Fruit fly (Drosophila melanogaster) whole organism, pupa: ENCODE data around the gene CG6271.
A peak's percentile ranks its signal among the peaks of the same experiment; 100 is the strongest.

Experiments used
- CG10348 ChIP-seq: fragments of 200-800 bp; sonication (Bioruptor generic); IDR thresholded peaks from 2 replicates; pipeline ENCODE4 v1.3.6; 2022; ENCODE audit warnings: missing biosample characterization, missing genetic modification characterization
- CG12605 ChIP-seq: fragments of 200-800 bp; sonication (Bioruptor generic); IDR thresholded peaks from 2 replicates; pipeline ENCODE4 v1.3.6; 2022; ENCODE audit warnings: missing biosample characterization, missing genetic modification characterization
- CG13204 ChIP-seq: fragments of 200-800 bp; sonication (Bioruptor generic); optimal IDR thresholded peaks from 2 replicates; lab custom pipeline; 2018; ENCODE audit warnings: missing biosample characterization, mild to moderate bottlenecking, missing genetic modification characterization, moderate library complexity
- CG14655 ChIP-seq: fragments of 200-800 bp; sonication (Bioruptor generic); optimal IDR thresholded peaks from 3 replicates; lab custom pipeline; 2017; ENCODE audit warnings: mild to moderate bottlenecking, missing biosample characterization, missing genetic modification reagents, missing genetic modification characterization
- CG15710 ChIP-seq: fragments of 200-800 bp; sonication (Bioruptor generic); optimal IDR thresholded peaks from 2 replicates; lab custom pipeline; 2018; ENCODE audit warnings: missing biosample characterization, mild to moderate bottlenecking, missing genetic modification characterization, moderate library complexity
- CG17806 ChIP-seq: fragments of 200-800 bp; sonication (Bioruptor generic); optimal IDR thresholded peaks from 2 replicates; lab custom pipeline; 2018; ENCODE audit warnings: missing biosample characterization, mild to moderate bottlenecking, missing genetic modification characterization, moderate library complexity
- CG32121 ChIP-seq: fragments of 200-800 bp; sonication (Bioruptor generic); IDR thresholded peaks from 2 replicates; pipeline ENCODE4 v1.3.6; 2022; ENCODE audit warnings: missing biosample characterization, missing genetic modification characterization
- CG34367 ChIP-seq: fragments of 200-800 bp; sonication (Bioruptor generic); optimal IDR thresholded peaks from 2 replicates; lab custom pipeline; 2018; ENCODE audit warnings: missing biosample characterization, mild to moderate bottlenecking, missing genetic modification characterization
- CG4496 ChIP-seq: fragments of 200-800 bp; sonication (Bioruptor generic); IDR thresholded peaks from 3 replicates; pipeline ENCODE4 v1.3.6; 2022; ENCODE audit warnings: missing biosample characterization, missing genetic modification characterization
- CG8159 ChIP-seq: fragments of 200-800 bp; sonication (Bioruptor generic); optimal IDR thresholded peaks from 3 replicates; lab custom pipeline; 2018; ENCODE audit warnings: missing biosample characterization, mild to moderate bottlenecking, missing genetic modification characterization, moderate library complexity
- CG8301 ChIP-seq: fragments of 200-800 bp; sonication (Bioruptor generic); optimal IDR thresholded peaks from 2 replicates; lab custom pipeline; 2018; ENCODE audit warnings: missing biosample characterization, mild to moderate bottlenecking, missing genetic modification characterization
- CG9948 ChIP-seq: fragments of 200-800 bp; sonication (Bioruptor generic); optimal IDR thresholded peaks from 2 replicates; lab custom pipeline; 2018; ENCODE audit warnings: missing biosample characterization, mild to moderate bottlenecking, missing genetic modification characterization, moderate library complexity
- D1 ChIP-seq: fragments of 200-800 bp; sonication (Bioruptor generic); optimal IDR thresholded peaks from 2 replicates; lab custom pipeline; 2018; ENCODE audit warnings: missing biosample characterization, mild to moderate bottlenecking, missing genetic modification characterization, moderate library complexity
- EcR ChIP-seq: fragments of 200-800 bp; sonication (Bioruptor generic); optimal IDR thresholded peaks from 3 replicates; lab custom pipeline; 2019; ENCODE audit warnings: missing biosample characterization, missing genetic modification characterization, mild to moderate bottlenecking, moderate library complexity, missing genetic modification reagents
- Ets98B ChIP-seq: fragments of 200-800 bp; sonication (Bioruptor generic); IDR thresholded peaks from 2 replicates; pipeline ENCODE4 v1.3.6; 2022; ENCODE audit warnings: missing biosample characterization, missing genetic modification characterization
- Pif1A ChIP-seq: fragments of 200-800 bp; sonication (Bioruptor generic); optimal IDR thresholded peaks from 3 replicates; lab custom pipeline; 2016; ENCODE audit warnings: missing biosample characterization, missing genetic modification characterization
- Pif1B ChIP-seq: fragments of 200-800 bp; sonication (Bioruptor generic); optimal IDR thresholded peaks from 3 replicates; lab custom pipeline; 2016; ENCODE audit warnings: missing biosample characterization, missing genetic modification characterization
- Snoo ChIP-seq: fragments of 200-800 bp; sonication (Bioruptor generic); optimal IDR thresholded peaks from 3 replicates; lab custom pipeline; 2017; ENCODE audit warnings: missing biosample characterization, mild to moderate bottlenecking, missing genetic modification characterization, inconsistent platforms
- fd96Ca ChIP-seq: fragments of 200-800 bp; sonication (Bioruptor generic); IDR thresholded peaks from 3 replicates; pipeline ENCODE4 v1.3.6; 2022; ENCODE audit warnings: missing biosample characterization, missing genetic modification characterization
- gl ChIP-seq: fragments of 200-800 bp; sonication (Bioruptor generic); optimal IDR thresholded peaks from 2 replicates; lab custom pipeline; 2018; ENCODE audit warnings: missing biosample characterization, mild to moderate bottlenecking, missing genetic modification characterization
- rn ChIP-seq: fragments of 200-800 bp; sonication (Bioruptor generic); IDR thresholded peaks from 2 replicates; pipeline ENCODE4 v1.3.6; 2022; ENCODE audit warnings: missing biosample characterization, missing genetic modification characterization

Gene CG6271

DNA sequence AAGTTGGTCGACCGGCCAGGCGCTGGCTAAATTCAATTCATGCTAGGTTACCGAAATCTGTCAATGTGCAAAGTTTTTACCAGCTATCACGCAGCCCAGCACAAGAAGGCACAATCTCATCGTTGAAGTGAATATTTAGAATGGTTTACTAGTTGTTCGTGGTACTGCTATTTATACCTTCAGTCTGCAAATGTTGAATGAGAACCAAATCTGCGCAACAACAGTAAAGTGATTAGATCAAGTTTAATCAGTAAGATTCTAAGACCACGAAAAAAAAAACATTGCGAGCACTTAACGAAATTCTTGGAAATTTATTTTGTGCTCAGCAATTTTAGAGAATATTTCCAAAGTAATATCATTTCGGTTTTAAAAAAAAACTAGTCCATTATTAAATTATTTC, 20.6 kb downstream of the CG6271 start, which contains the start of gene CG6296:
CG6296 (minus strand) TSS at position 132 of the 400 bp plus-strand sequence.
- TF ChIP-seq CG4496 (GFP tag; lab: Robert Waterston, UW), result no peak
- no peak for TF ChIP-seq rn (GFP tag; lab: Robert Waterston, UW)
- no peak for TF ChIP-seq D1 (tag; lab: Kevin White, UChicago)
- TF ChIP-seq CG15710 (tag; lab: Kevin White, UChicago), result no peak
- TF ChIP-seq CG9948, result no peak
- no peak for TF ChIP-seq Pif1B (GFP tag; lab: Kevin White, UChicago)
- no peak for TF ChIP-seq Pif1A (GFP tag; lab: Kevin White, UChicago)
- no peak for TF ChIP-seq CG32121 (GFP tag; lab: Robert Waterston, UW)

DNA sequence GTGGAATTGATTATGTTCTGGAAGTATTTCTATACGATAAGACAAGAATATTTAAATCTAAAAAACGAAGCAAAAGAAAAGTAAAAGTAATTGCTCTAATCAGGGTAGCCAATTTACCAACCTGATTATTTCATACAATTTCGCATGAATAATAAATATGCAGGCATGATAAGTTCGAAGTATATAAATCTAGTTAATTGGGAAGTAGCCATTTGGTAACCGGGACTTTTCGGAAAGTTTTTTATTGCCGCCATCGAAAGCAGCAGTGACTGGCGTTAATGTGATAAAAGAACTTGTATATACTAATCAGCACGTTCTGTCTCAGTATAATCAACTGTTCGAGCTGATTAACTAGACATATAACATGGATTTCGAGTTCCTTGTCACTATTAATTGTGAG, 23.1 kb downstream of the CG6271 start:
- TF ChIP-seq CG15710 (tag; lab: Kevin White, UChicago) (no peak), CG8159 (tag; lab: Kevin White, UChicago) (no peak), gl (no peak), CG17806 (tag; lab: Kevin White, UChicago) (no peak), Ets98B (GFP tag; lab: Robert Waterston, UW) (no peak), Snoo (tag; lab: Kevin White, UChicago) (no peak), EcR (no peak), CG4496 (GFP tag; lab: Robert Waterston, UW) (no peak), CG10348 (GFP tag; lab: Robert Waterston, UW) (no peak), CG34367 (tag; lab: Kevin White, UChicago) (no peak), CG9948 (no peak)

DNA sequence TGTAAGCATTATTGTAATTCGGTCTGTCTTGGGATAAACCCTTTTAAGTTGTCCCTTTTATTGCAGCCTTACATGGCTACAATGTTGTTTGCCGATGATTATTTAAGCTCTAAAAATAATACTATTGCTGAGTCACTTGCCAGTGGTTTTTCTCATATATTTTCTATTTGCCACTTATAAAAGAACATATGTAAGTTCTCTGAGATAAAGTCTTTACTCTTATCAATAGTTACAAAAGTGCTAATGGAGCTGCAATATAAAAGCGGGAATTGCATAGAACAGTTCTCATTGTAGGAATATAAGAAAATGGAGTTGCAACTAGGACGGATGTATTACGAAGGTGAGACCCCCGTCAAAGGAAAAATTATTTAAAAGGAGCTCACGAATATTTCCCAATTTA, 26.5 kb downstream of the CG6271 start, which contains the start of gene CG31077:
CG31077 (plus strand) TSS at position 301 of the 400 bp plus-strand sequence.
- TF ChIP-seq Pif1A (GFP tag; lab: Kevin White, UChicago) (no peak), Snoo (tag; lab: Kevin White, UChicago) (no peak), CG4496 (GFP tag; lab: Robert Waterston, UW) (no peak), CG9948 (no peak), Pif1B (GFP tag; lab: Kevin White, UChicago) (no peak)

DNA sequence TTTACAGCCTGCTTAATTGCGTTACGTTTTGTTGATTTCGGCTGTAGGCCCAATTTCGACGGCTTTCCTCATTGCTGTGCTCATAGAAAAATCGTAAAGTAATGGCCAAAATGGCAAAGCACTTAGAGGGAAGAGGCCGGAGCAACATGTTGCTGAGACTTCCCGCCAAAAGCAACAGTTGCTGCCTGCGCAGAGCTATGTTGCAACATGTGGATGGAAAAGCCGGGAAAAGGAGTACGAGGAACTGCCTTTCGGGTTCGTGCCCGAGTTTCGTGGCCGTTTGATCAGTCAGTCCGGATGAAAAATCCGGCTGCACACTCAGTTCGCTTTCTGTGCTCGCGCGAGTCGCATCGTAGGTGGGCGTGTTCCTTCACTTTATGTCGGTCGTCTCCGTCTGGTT, 29.3 kb downstream of the CG6271 start, which contains the start of gene RYa-R:
RYa-R (plus strand) TSS at position 339 of the 400 bp plus-strand sequence.
- TF ChIP-seq Ets98B (GFP tag; lab: Robert Waterston, UW), result no peak
- no peak for TF ChIP-seq fd96Ca (GFP tag; lab: Robert Waterston, UW)
- no peak for TF ChIP-seq Pif1B (GFP tag; lab: Kevin White, UChicago)
- no peak for TF ChIP-seq CG15710 (tag; lab: Kevin White, UChicago)
- no peak for TF ChIP-seq Pif1A (GFP tag; lab: Kevin White, UChicago)
- TF ChIP-seq D1 (tag; lab: Kevin White, UChicago), result no peak
- TF ChIP-seq CG32121 (GFP tag; lab: Robert Waterston, UW), result no peak
- no peak for TF ChIP-seq Snoo (tag; lab: Kevin White, UChicago)
- TF ChIP-seq CG8301 (tag; lab: Kevin White, UChicago), result no peak
- no peak for TF ChIP-seq CG13204 (GFP tag; lab: Kevin White, UChicago)
- TF ChIP-seq EcR, result no peak
- no peak for TF ChIP-seq CG8159 (tag; lab: Kevin White, UChicago)
- TF ChIP-seq rn (GFP tag; lab: Robert Waterston, UW), result no peak

DNA sequence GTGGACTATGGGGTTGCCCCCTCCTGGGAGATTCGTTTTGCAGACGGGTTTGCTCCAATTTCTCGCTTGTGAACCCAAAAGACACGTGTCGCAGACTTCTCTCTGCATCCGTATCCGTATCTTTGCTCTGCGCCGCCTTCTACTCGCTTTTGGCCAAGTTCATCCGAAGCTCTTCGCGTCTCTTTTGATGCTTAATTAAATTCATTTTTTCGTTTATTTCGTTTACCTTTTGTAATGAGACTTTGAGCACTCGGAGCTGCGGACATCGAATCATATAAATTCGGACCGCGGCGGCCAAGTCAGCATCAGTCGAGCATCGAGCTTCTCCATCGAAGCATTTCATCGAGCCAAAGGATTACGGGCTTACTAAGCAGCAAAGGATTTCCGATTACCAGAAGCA, 31.4 kb downstream of the CG6271 start, which contains the start of gene TwdlC:
TwdlC (plus strand) TSS at position 301 of the 400 bp plus-strand sequence.
- TF ChIP-seq Ets98B (GFP tag; lab: Robert Waterston, UW), result no peak
- TF ChIP-seq CG12605, result no peak
- TF ChIP-seq Snoo (tag; lab: Kevin White, UChicago), result no peak
- no peak for TF ChIP-seq CG32121 (GFP tag; lab: Robert Waterston, UW)
- no peak for TF ChIP-seq CG34367 (tag; lab: Kevin White, UChicago)
- no peak for TF ChIP-seq CG8159 (tag; lab: Kevin White, UChicago)
- TF ChIP-seq CG14655 (GFP tag; lab: Kevin White, UChicago), result no peak
- TF ChIP-seq EcR, result no peak
- TF ChIP-seq CG13204 (GFP tag; lab: Kevin White, UChicago), result no peak
- TF ChIP-seq rn (GFP tag; lab: Robert Waterston, UW), result no peak
- no peak for TF ChIP-seq CG9948
- TF ChIP-seq CG17806 (tag; lab: Kevin White, UChicago), result no peak
- no peak for TF ChIP-seq CG10348 (GFP tag; lab: Robert Waterston, UW)
- no peak for TF ChIP-seq CG8301 (tag; lab: Kevin White, UChicago)
- TF ChIP-seq fd96Ca (GFP tag; lab: Robert Waterston, UW), result no peak
- TF ChIP-seq CG4496 (GFP tag; lab: Robert Waterston, UW), result no peak
- TF ChIP-seq gl, result no peak
- TF ChIP-seq Pif1A (GFP tag; lab: Kevin White, UChicago), result no peak

DNA sequence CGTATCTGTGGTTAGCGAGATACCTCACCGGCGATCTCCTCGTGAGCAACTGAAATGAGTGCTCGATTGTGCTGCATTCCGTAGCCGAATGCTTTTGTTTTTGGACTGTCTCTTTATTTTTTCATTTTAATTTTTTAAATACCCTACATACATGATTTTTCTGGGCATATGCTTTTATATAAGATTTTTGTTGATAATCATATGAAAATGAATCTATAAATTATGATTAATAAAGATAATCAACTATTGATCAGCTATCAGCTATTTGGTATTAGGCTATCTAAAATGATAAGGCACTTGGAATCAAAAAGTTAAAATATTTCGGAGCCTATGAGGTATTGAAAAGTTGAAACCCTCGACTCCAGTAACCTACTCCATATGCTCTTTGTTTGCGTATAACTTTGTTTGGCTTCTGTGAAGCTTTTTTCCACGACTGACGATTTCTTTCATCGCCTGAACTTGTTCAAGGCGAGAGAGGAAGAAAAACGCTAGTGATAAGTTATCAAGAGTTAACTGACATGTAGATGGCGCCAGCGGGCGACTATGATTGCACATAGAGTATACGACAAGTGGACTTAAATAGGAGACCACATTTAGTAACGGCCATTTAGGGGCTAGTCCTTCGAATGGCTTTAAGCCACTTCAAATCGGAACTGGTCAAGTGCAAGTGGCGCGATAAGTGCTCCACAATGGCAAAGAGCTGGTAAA, 36.0 kb downstream of the CG6271 start, which contains the start of gene CG31076:
CG31076 (minus strand) TSS at position 51 of the 708 bp plus-strand sequence.
- peak; percentile 46 for TF ChIP-seq Pif1B (GFP tag; lab: Kevin White, UChicago)
- TF ChIP-seq CG13204 (GFP tag; lab: Kevin White, UChicago), result no peak
- peak; percentile 85 for TF ChIP-seq EcR
- no peak for TF ChIP-seq CG12605
- peak; percentile 23 for TF ChIP-seq D1 (tag; lab: Kevin White, UChicago)
- no peak for TF ChIP-seq CG4496 (GFP tag; lab: Robert Waterston, UW)
- TF ChIP-seq Pif1A (GFP tag; lab: Kevin White, UChicago), result peak; percentile 75
- no peak for TF ChIP-seq fd96Ca (GFP tag; lab: Robert Waterston, UW)
- peak; percentile 73 for TF ChIP-seq Snoo (tag; lab: Kevin White, UChicago)
- TF ChIP-seq CG34367 (tag; lab: Kevin White, UChicago), result no peak
- peak; percentile 14 for TF ChIP-seq CG15710 (tag; lab: Kevin White, UChicago)
- TF ChIP-seq CG17806 (tag; lab: Kevin White, UChicago), result peak; percentile 52
- TF ChIP-seq CG9948, result no peak
- peak; percentile 33 for TF ChIP-seq CG14655 (GFP tag; lab: Kevin White, UChicago)
- TF ChIP-seq CG10348 (GFP tag; lab: Robert Waterston, UW), result no peak
- TF ChIP-seq Ets98B (GFP tag; lab: Robert Waterston, UW), result peak; percentile 46; the same call in 1 of the 2 replicates
- TF ChIP-seq gl, result peak; percentile 35
- peak; percentile 61; the same call in 1 of the 2 replicates for TF ChIP-seq CG32121 (GFP tag; lab: Robert Waterston, UW)
- peak; percentile 67 for TF ChIP-seq CG8159 (tag; lab: Kevin White, UChicago)
- TF ChIP-seq CG8301 (tag; lab: Kevin White, UChicago), result no peak
- TF ChIP-seq rn (GFP tag; lab: Robert Waterston, UW), result no peak
